Worm (Caenorhabditis elegans) whole organism, dauer: ENCODE data around the gene madd-2.

ENCODE experiments used
- unc-62 ChIP-seq: sonication (generic microtip); optimal IDR thresholded peaks from 2 replicates; lab custom pipeline; 2017; ENCODE audit warnings: missing biosample characterization, missing genetic modification reagents, missing genetic modification characterization

Gene madd-2

ce11 chrV:1230540-1230939 is 4.7 kb downstream of the madd-2 start:
- no peak for TF ChIP-seq unc-62 (GFP tag; lab: Kevin White, UChicago)

- no peak for TF ChIP-seq unc-62 (GFP tag; lab: Kevin White, UChicago)
Measured at ce11 chrV:1228884-1229662, 6.2 kb downstream of the madd-2 start.

ce11 chrV:1227756-1228665 is 7.2 kb downstream of the madd-2 start:
- TF ChIP-seq unc-62 (GFP tag; lab: Kevin White, UChicago): no peak

- no peak for TF ChIP-seq unc-62 (GFP tag; lab: Kevin White, UChicago)
Measured at ce11 chrV:1226239-1226638, 9.0 kb downstream of the madd-2 start.

- TF ChIP-seq unc-62 (GFP tag; lab: Kevin White, UChicago): no peak
Measured at ce11 chrV:1223559-1223958, 11.7 kb downstream of the madd-2 start.

- no peak for TF ChIP-seq unc-62 (GFP tag; lab: Kevin White, UChicago)
Measured at ce11 chrV:1220509-1220908, 14.7 kb downstream of the madd-2 start, which contains the start of gene Y50D4A.10. Y50D4A.10 (minus strand) TSS chrV:1220565.

- no peak for TF ChIP-seq unc-62 (GFP tag; lab: Kevin White, UChicago)
Measured at ce11 chrV:1207589-1207988, 27.7 kb downstream of the madd-2 start, which contains the start of gene Y50D4A.1. Y50D4A.1 (plus strand) TSS chrV:1207889.

ce11 chrV:1206971-1207370 is 28.3 kb downstream of the madd-2 start, which contains the start of gene Y50D4A.5:
Y50D4A.5 (plus strand) TSS chrV:1207307.
- TF ChIP-seq unc-62 (GFP tag; lab: Kevin White, UChicago): no peak

- TF ChIP-seq unc-62 (GFP tag; lab: Kevin White, UChicago): no peak
Measured at ce11 chrV:1201717-1202116, 33.5 kb downstream of the madd-2 start.

- TF ChIP-seq unc-62 (GFP tag; lab: Kevin White, UChicago): no peak
Measured at ce11 chrV:1199219-1199889, 35.9 kb downstream of the madd-2 start, which contains the start of gene Y50D4A.6. Y50D4A.6 (minus strand) TSS chrV:1199269.

- no peak for TF ChIP-seq unc-62 (GFP tag; lab: Kevin White, UChicago)
Measured at ce11 chrV:1195995-1196394, 39.3 kb downstream of the madd-2 start, which contains the start of the genes wrb-1 and Y50D4A.4. wrb-1 (plus strand) TSS chrV:1196072. Y50D4A.4 (minus strand) TSS chrV:1196127.

- no peak for TF ChIP-seq unc-62 (GFP tag; lab: Kevin White, UChicago)
Measured at ce11 chrV:1179279-1179678, 56.0 kb downstream of the madd-2 start, which contains the start of gene F25A2.1. F25A2.1 (plus strand) TSS chrV:1179579.

- no peak for TF ChIP-seq unc-62 (GFP tag; lab: Kevin White, UChicago)
Measured at ce11 chrV:1176277-1176839, 58.9 kb downstream of the madd-2 start, which contains the start of gene T21H3.1. T21H3.1 (plus strand) TSS chrV:1176724.
